Worm (Caenorhabditis elegans) whole organism, mixed stage, embryonic: Measurements from ENCODE around the gene cul-4.
A peak's percentile ranks its signal among the peaks of the same experiment; 100 is the strongest.

ENCODE experiments used
- M03D4.4 ChIP-seq: sonication (generic microtip); optimal IDR thresholded peaks from 2 replicates; lab custom pipeline; 2017; ENCODE audit warnings: mild to moderate bottlenecking, missing genetic modification characterization, missing compliant biosample characterization
- bed-3 ChIP-seq: fragments of 200-800 bp; sonication (Bioruptor generic); optimal IDR thresholded peaks from 3 replicates; lab custom pipeline; 2018; ENCODE audit warnings: mild to moderate bottlenecking, missing genetic modification characterization, moderate library complexity, missing compliant biosample characterization
- blmp-1 ChIP-seq: fragments of 150-350 bp; optimal IDR thresholded peaks from 2 replicates; lab custom pipeline; 2014; ENCODE audit warnings: missing biosample characterization, missing genetic modification characterization
- ceh-39 ChIP-seq: fragments of 150-350 bp; optimal IDR thresholded peaks from 2 replicates; lab custom pipeline; 2014; ENCODE audit warnings: missing biosample characterization, missing genetic modification characterization
- ceh-43 ChIP-seq: fragments of 200-800 bp; sonication (Bioruptor generic); optimal IDR thresholded peaks from 2 replicates; lab custom pipeline; 2018; ENCODE audit warnings: mild to moderate bottlenecking, missing genetic modification characterization, moderate library complexity, missing compliant biosample characterization
- ceh-83 ChIP-seq: fragments of 200-800 bp; sonication (Bioruptor generic); optimal IDR thresholded peaks from 2 replicates; lab custom pipeline; 2018; ENCODE audit warnings: mild to moderate bottlenecking, missing genetic modification characterization, missing compliant biosample characterization
- ces-1 ChIP-seq: fragments of 150-350 bp; optimal IDR thresholded peaks from 2 replicates; lab custom pipeline; 2014; ENCODE audit warnings: missing biosample characterization, missing genetic modification reagents, missing genetic modification characterization
- cnd-1 ChIP-seq: fragments of 200-800 bp; sonication (Bioruptor generic); optimal IDR thresholded peaks from 2 replicates; lab custom pipeline; 2018; ENCODE audit warnings: mild to moderate bottlenecking, missing genetic modification characterization, missing compliant biosample characterization
- drap-1 ChIP-seq: fragments of 200-800 bp; sonication (Bioruptor generic); optimal IDR thresholded peaks from 3 replicates; lab custom pipeline; 2018; ENCODE audit warnings: mild to moderate bottlenecking, missing genetic modification characterization, missing compliant biosample characterization
- elt-1 ChIP-seq: sonication (generic microtip); optimal IDR thresholded peaks from 2 replicates; lab custom pipeline; 2017; ENCODE audit warnings: missing genetic modification characterization, mild to moderate bottlenecking, missing compliant biosample characterization, antibody characterized with exemption, moderate library complexity, borderline replicate concordance; ENCODE audit not compliant: insufficient read depth
- elt-3 ChIP-seq: fragments of 150-350 bp; optimal IDR thresholded peaks from 2 replicates; lab custom pipeline; 2014; ENCODE audit warnings: missing biosample characterization, missing genetic modification characterization
- flh-1 ChIP-seq: fragments of 200-800 bp; sonication (Bioruptor generic); optimal IDR thresholded peaks from 2 replicates; lab custom pipeline; 2018; ENCODE audit warnings: mild to moderate bottlenecking, missing genetic modification characterization, moderate library complexity, missing compliant biosample characterization
- ham-2 ChIP-seq: fragments of 200-800 bp; sonication (Bioruptor generic); optimal IDR thresholded peaks from 2 replicates; lab custom pipeline; 2018; ENCODE audit warnings: mild to moderate bottlenecking, missing genetic modification characterization, missing compliant biosample characterization
- lin-13 ChIP-seq: fragments of 150-350 bp; optimal IDR thresholded peaks from 2 replicates; lab custom pipeline; 2014; ENCODE audit warnings: missing biosample characterization, missing genetic modification characterization
- lin-32 ChIP-seq: fragments of 200-800 bp; sonication (Bioruptor generic); optimal IDR thresholded peaks from 2 replicates; lab custom pipeline; 2018; ENCODE audit warnings: mild to moderate bottlenecking, missing genetic modification characterization, missing compliant biosample characterization
- lsy-2 ChIP-seq: fragments of 150-350 bp; optimal IDR thresholded peaks from 2 replicates; lab custom pipeline; 2014; ENCODE audit warnings: missing biosample characterization, missing genetic modification characterization
- mab-5 ChIP-seq: fragments of 150-350 bp; optimal IDR thresholded peaks from 2 replicates; lab custom pipeline; 2014; ENCODE audit warnings: missing biosample characterization, missing genetic modification characterization
- mep-1 ChIP-seq: fragments of 150-350 bp; optimal IDR thresholded peaks from 2 replicates; lab custom pipeline; 2017; ENCODE audit warnings: missing biosample characterization, missing genetic modification reagents, missing genetic modification characterization, inconsistent platforms
- mls-2 ChIP-seq: sonication (generic microtip); optimal IDR thresholded peaks from 2 replicates; lab custom pipeline; 2016; ENCODE audit warnings: mild to moderate bottlenecking, missing genetic modification characterization, moderate library complexity, missing compliant biosample characterization
- nhr-12 ChIP-seq: fragments of 150-350 bp; optimal IDR thresholded peaks from 2 replicates; lab custom pipeline; 2014; ENCODE audit warnings: missing biosample characterization, missing genetic modification characterization
- nhr-2 ChIP-seq: fragments of 150-350 bp; optimal IDR thresholded peaks from 2 replicates; lab custom pipeline; 2014; ENCODE audit warnings: missing biosample characterization, missing genetic modification characterization
- nhr-237 ChIP-seq: fragments of 150-350 bp; optimal IDR thresholded peaks from 2 replicates; lab custom pipeline; 2014; ENCODE audit warnings: missing biosample characterization, missing genetic modification characterization
- nhr-28 ChIP-seq: fragments of 150-350 bp; optimal IDR thresholded peaks from 2 replicates; lab custom pipeline; 2014; ENCODE audit warnings: missing biosample characterization, missing genetic modification characterization
- nhr-76 ChIP-seq: sonication (generic microtip); optimal IDR thresholded peaks from 2 replicates; lab custom pipeline; 2017; ENCODE audit warnings: missing biosample characterization, missing genetic modification characterization
- pha-4 ChIP-seq: fragments of 150-350 bp; optimal IDR thresholded peaks from 2 replicates; lab custom pipeline; 2018; ENCODE audit warnings: missing biosample characterization, missing genetic modification reagents, missing genetic modification characterization
- sem-2 ChIP-seq: fragments of 200-800 bp; sonication (Bioruptor generic); optimal IDR thresholded peaks from 2 replicates; lab custom pipeline; 2018; ENCODE audit warnings: mild to moderate bottlenecking, missing genetic modification characterization, missing compliant biosample characterization
- sptf-1 ChIP-seq: sonication (generic microtip); optimal IDR thresholded peaks from 2 replicates; lab custom pipeline; 2017; ENCODE audit warnings: mild to moderate bottlenecking, missing genetic modification characterization, moderate library complexity, missing compliant biosample characterization
- unc-120 ChIP-seq: sonication (generic microtip); optimal IDR thresholded peaks from 2 replicates; lab custom pipeline; 2017; ENCODE audit warnings: missing genetic modification characterization, missing compliant biosample characterization; ENCODE audit not compliant: poor library complexity, severe bottlenecking
- unc-39 ChIP-seq: fragments of 150-350 bp; optimal IDR thresholded peaks from 2 replicates; lab custom pipeline; 2014; ENCODE audit warnings: missing biosample characterization, missing genetic modification characterization
- unc-62 ChIP-seq: fragments of 150-350 bp; optimal IDR thresholded peaks from 2 replicates; lab custom pipeline; 2014; ENCODE audit warnings: missing biosample characterization, missing genetic modification reagents, missing genetic modification characterization
- ztf-11 ChIP-seq: fragments of 150-350 bp; optimal IDR thresholded peaks from 2 replicates; lab custom pipeline; 2014; ENCODE audit warnings: missing biosample characterization, missing genetic modification characterization

The cul-4 gene

DNA sequence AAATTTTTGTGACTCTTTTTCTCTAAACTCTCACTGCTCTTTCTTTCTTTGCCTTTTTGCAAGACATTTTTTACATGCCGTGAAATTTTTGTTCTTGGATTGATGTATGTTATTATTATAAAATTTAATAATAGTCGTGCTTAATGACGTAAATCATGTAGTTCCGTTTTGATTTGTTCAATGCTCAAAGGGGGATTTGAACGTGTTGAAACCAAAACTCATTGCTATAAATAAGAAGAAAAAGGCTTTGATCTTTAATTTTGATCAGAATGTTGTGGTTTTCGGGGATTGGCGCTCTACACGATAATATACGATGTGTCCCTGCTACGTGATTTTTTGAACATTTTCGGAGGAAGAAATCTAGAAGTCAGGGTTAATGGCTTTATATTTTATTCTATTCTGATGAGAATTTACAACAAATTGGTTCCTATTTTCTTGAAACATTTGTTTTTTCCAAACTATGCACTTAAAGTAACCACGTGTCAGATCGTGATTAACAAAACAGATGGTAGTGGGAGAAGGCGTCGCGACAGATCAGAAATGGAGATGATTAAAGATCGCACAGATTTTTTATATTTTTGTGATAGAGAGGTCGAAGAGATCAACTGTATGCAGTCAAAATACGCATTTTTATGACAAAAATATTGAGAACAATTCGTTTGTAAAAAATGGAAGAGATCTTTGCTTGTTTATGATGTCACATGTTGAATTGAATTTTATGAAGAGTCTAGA lies 39.8 kb downstream of the cul-4 start:
- TF ChIP-seq cnd-1 (no peak), unc-39 (tag; lab: Kevin White, UChicago) (no peak), unc-62 (GFP tag; lab: Kevin White, UChicago) (no peak)

DNA sequence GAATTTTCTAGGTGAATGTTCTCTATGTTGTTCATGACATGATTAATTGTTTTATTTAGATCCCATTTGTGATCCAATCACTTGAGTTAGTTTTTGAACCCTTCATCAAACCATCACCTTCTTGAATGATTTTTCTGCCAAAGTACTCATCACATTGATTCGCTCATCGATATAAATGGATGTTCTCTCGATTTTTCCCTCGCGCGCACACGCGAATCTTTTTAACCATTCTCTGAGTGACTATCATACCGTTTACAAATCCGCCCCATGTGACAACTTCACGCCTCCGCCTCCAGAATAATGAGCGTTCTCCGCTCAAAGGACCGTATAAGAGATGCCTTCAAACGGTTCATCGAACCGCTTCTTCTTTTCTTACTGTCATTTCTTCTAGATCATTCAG lies 41.0 kb downstream of the cul-4 start:
- TF ChIP-seq M03D4.4 (tag; lab: Kevin White, UChicago) (no peak), lsy-2 (no peak), nhr-28 (tag; lab: Kevin White, UChicago) (no peak), elt-3 (tag; lab: Kevin White, UChicago) (no peak), unc-62 (GFP tag; lab: Kevin White, UChicago) (no peak), nhr-76 (no peak), ceh-83 (no peak), sem-2 (GFP tag; lab: Kevin White, UChicago) (no peak), unc-120 (tag; lab: Kevin White, UChicago) (no peak), elt-1 (tag; lab: Kevin White, UChicago) (no peak), nhr-12 (no peak), ceh-43 (GFP tag; lab: Kevin White, UChicago) (no peak), ztf-11 (tag; lab: Kevin White, UChicago) (no peak), lin-13 (no peak), flh-1 (no peak), pha-4 (tag; lab: Kevin White, UChicago) (no peak), mab-5 (tag; lab: Kevin White, UChicago) (no peak), nhr-237 (tag; lab: Kevin White, UChicago) (no peak), cnd-1 (no peak), nhr-2 (tag; lab: Kevin White, UChicago) (no peak)

DNA sequence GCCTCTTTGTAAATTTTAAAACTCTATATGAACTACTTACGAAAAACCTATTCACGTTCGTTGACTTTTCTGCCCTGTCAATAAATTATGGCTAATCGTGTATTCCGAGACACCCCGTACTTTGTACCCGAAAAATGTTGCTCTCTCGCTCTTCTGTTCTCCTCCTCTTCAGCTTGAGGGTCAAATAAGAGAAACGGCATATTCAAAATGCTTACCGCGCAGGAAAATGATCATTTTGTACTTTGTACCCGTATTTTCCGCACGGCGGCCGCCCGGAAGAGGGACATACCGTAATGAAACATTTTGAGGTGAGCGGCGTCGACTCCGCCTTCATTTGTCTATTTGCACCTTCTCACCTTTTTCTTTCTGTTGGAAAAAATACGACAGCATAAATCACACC lies 41.8 kb downstream of the cul-4 start:
- peak; percentile 56 for TF ChIP-seq ham-2 (GFP tag; lab: Kevin White, UChicago)
- TF ChIP-seq nhr-237 (tag; lab: Kevin White, UChicago): no peak
- TF ChIP-seq lin-13: no peak
- TF ChIP-seq lin-32 (GFP tag; lab: Kevin White, UChicago): no peak
- TF ChIP-seq mep-1 (tag; lab: Kevin White, UChicago): no peak
- TF ChIP-seq elt-1 (tag; lab: Kevin White, UChicago): no peak
- TF ChIP-seq nhr-2 (tag; lab: Kevin White, UChicago): no peak
- TF ChIP-seq mls-2: no peak
- TF ChIP-seq nhr-28 (tag; lab: Kevin White, UChicago): no peak
- TF ChIP-seq pha-4 (tag; lab: Kevin White, UChicago): peak; percentile 70
- no peak for TF ChIP-seq unc-39 (tag; lab: Kevin White, UChicago)
- TF ChIP-seq ces-1 (GFP tag; lab: Kevin White, UChicago): no peak
- TF ChIP-seq drap-1: no peak
- TF ChIP-seq blmp-1 (tag; lab: Kevin White, UChicago): no peak
- no peak for TF ChIP-seq sem-2 (GFP tag; lab: Kevin White, UChicago)
- TF ChIP-seq sptf-1: no peak
- TF ChIP-seq, all 35 proteins: peak for 2

DNA sequence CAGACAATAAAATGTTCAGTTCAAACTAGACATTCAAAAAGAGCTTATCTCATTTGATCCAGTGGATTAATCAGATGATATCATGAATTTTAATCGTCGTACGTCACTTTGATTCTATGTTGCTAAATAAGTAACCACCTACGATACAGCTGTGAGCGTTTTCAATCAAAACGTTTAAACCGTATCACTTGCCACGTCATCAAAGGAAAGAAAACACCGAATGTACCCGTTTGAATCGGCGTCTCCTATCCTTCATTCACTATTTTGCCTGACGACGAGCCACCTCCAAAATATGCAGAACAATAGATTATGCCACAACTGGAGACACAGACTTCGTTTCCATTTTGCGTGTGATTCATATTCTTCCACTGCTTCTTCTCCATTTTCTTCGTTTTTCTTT lies 44.0 kb downstream of the cul-4 start:
- TF ChIP-seq drap-1 (no peak), ceh-39 (tag; lab: Kevin White, UChicago) (no peak), elt-1 (tag; lab: Kevin White, UChicago) (no peak), M03D4.4 (tag; lab: Kevin White, UChicago) (no peak), blmp-1 (tag; lab: Kevin White, UChicago) (no peak), sptf-1 (no peak), mls-2 (no peak), nhr-12 (no peak), lin-13 (no peak), bed-3 (GFP tag; lab: Kevin White, UChicago) (no peak)

DNA sequence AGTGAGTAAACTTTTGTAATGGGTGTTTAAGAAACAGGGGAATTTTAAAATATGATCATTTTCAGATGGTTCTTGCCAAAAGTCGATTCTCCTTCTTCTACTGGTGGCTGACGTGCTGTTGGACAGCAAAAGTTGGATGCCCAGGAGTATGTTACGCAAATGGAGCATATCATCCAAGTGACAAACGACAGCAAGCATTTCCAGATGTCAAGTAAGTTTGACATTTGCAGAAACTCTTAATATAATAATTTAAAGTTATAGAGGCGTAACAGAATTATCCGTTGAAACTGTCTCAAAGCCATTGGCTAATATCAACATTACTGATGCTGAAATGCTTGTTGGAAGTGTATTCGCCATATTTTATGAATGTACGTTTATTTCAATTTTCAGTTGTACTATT lies 46.2 kb downstream of the cul-4 start:
- TF ChIP-seq pha-4 (tag; lab: Kevin White, UChicago) (no peak), ceh-43 (GFP tag; lab: Kevin White, UChicago) (no peak), nhr-237 (tag; lab: Kevin White, UChicago) (no peak), drap-1 (no peak), blmp-1 (tag; lab: Kevin White, UChicago) (no peak), nhr-2 (tag; lab: Kevin White, UChicago) (no peak), mep-1 (tag; lab: Kevin White, UChicago) (no peak), mab-5 (tag; lab: Kevin White, UChicago) (no peak), nhr-28 (tag; lab: Kevin White, UChicago) (no peak), elt-1 (tag; lab: Kevin White, UChicago) (no peak)
- TF ChIP-seq, all 35 proteins: peak for 0
